Worm (Caenorhabditis elegans) whole organism, L2 larva: Measurements from ENCODE around the gene ins-23.

Experiments used
- fos-1 ChIP-seq: fragments of 150-350 bp; optimal IDR thresholded peaks from 2 replicates; lab custom pipeline; 2014; ENCODE audit warnings: missing biosample characterization, missing genetic modification characterization
- nhr-6 ChIP-seq: fragments of 150-350 bp; optimal IDR thresholded peaks from 2 replicates; lab custom pipeline; 2014; ENCODE audit warnings: missing biosample characterization, missing genetic modification characterization
- unc-62 ChIP-seq: fragments of 150-350 bp; optimal IDR thresholded peaks from 2 replicates; lab custom pipeline; 2014; ENCODE audit warnings: missing biosample characterization, missing genetic modification reagents, missing genetic modification characterization

DNA sequence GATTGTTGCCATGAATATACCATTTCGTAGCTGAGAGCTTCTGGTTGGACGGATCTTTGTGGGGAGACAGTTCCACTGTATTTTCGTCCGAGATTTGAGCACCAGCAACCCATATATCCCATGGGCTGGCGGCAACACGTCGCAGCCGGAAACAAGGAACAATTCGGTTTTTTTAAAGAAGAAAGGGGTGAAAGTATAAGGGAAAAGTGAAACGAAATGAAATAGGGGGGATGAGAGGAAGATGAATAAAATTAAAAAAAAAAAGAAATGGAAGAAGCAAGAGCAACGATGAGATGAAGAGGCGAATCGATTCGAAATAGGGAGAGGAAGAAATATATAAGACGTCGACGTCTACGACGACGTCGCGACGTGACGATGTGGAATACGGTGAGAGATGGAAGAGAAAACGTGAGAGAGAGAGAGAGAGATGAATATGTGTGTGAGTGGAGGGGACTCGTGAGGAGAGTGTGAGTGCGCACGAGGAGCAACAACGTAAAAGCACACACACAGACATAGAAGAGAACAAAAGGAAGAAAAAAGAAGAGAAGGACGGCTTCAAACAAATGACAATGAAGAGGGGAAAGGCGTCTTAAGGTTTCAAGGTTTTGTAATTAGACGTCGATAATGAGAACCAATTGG lies 11.5 kb upstream of the ins-23 start, which contains the start of gene rgs-1:
- TF ChIP-seq nhr-6 (tag; lab: Kevin White, UChicago) = peak; percentile 37
- TF ChIP-seq fos-1 (tag; lab: Kevin White, UChicago) = peak; percentile 9
- TF ChIP-seq unc-62 (GFP tag; lab: Kevin White, UChicago) = no peak
